Fruit fly (Drosophila melanogaster) whole organism, embryonic: ENCODE results near the gene Ctr1B.

ENCODE experiments used
- CG10267 ChIP-seq: fragments of 200-800 bp; sonication (Bioruptor generic); optimal IDR thresholded peaks from 2 replicates; lab custom pipeline; 2018; ENCODE audit warnings: missing biosample characterization, mild to moderate bottlenecking, missing genetic modification characterization, moderate library complexity
- CG11456 ChIP-seq: fragments of 200-800 bp; sonication (Bioruptor generic); IDR thresholded peaks from 3 replicates; pipeline ENCODE4 v1.3.6; 2022; ENCODE audit warnings: missing biosample characterization, missing genetic modification characterization
- CG6254 ChIP-seq: fragments of 200-800 bp; sonication (Bioruptor generic); optimal IDR thresholded peaks from 3 replicates; lab custom pipeline; 2017; ENCODE audit warnings: mild to moderate bottlenecking, missing biosample characterization, missing genetic modification reagents, missing genetic modification characterization
- CG6689 ChIP-seq: fragments of 200-800 bp; sonication (Bioruptor generic); IDR thresholded peaks from 2 replicates; pipeline ENCODE4 v1.3.6; 2022; ENCODE audit warnings: missing biosample characterization, missing genetic modification characterization
- Hmr ChIP-seq: fragments of 200-800 bp; sonication (Bioruptor generic); optimal IDR thresholded peaks from 3 replicates; lab custom pipeline; 2017; ENCODE audit warnings: mild to moderate bottlenecking, missing biosample characterization, missing genetic modification reagents, missing genetic modification characterization
- ara ChIP-seq: fragments of 200-800 bp; sonication (Bioruptor generic); IDR thresholded peaks from 2 replicates; pipeline ENCODE4 v1.3.6; 2022; ENCODE audit warnings: missing biosample characterization, missing genetic modification characterization
- grn ChIP-seq: fragments of 200-800 bp; sonication (Bioruptor generic); optimal IDR thresholded peaks from 3 replicates; lab custom pipeline; 2017; ENCODE audit warnings: missing biosample characterization, missing genetic modification characterization
- run ChIP-seq: fragments of 200-800 bp; sonication (Bioruptor generic); optimal IDR thresholded peaks from 3 replicates; lab custom pipeline; 2018; ENCODE audit warnings: missing biosample characterization, mild to moderate bottlenecking, missing genetic modification characterization

DNA sequence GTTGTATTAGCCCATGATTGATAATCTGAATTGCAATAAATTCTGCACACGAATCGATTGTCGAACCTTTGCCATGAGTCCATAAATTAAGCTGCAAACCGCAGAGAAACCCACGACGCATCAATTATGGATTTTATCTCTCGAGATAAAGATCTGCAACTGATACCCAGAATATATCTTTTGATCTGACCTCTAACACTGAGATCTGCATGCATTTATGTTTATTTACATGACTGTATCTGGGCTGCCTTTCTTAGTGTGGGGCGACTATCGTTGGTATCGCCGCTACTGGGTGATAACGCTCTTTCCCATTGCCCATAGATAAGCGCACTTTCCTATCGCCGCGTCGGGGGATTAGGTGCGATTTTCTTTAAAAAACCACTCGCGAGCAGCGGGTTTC, at the start of gene Ctr1B:
- TF ChIP-seq CG11456 (GFP tag; lab: Robert Waterston, UW) (no peak), run (tag; lab: Kevin White, UChicago) (no peak), grn (GFP tag; lab: Kevin White, UChicago) (peak; percentile 92), CG6254 (no peak), ara (GFP tag; lab: Robert Waterston, UW) (no peak), Hmr (GFP tag; lab: Kevin White, UChicago) (no peak), CG10267 (tag; lab: Kevin White, UChicago) (no peak), CG6689 (GFP tag; lab: Robert Waterston, UW) (no peak)
